Worm (Caenorhabditis elegans) whole organism, L4 larva: ENCODE measurements around the gene sftd-3.
A peak's percentile ranks its signal among the peaks of the same experiment; 100 is the strongest.

Experiments used
- F10B5.3 ChIP-seq: sonication (generic microtip); optimal IDR thresholded peaks from 2 replicates; lab custom pipeline; 2016; ENCODE audit warnings: mild to moderate bottlenecking, missing genetic modification characterization, missing compliant biosample characterization
- F26F4.8 ChIP-seq: fragments of 200-800 bp; sonication (Bioruptor generic); conservative IDR thresholded peaks from 2 replicates; pipeline ENCODE4 v1.3.6; 2022; ENCODE audit warnings: missing genetic modification characterization, missing compliant biosample characterization
- Y48G9A.11 ChIP-seq: fragments of 200-800 bp; sonication (Bioruptor generic); IDR thresholded peaks from 2 replicates; pipeline ENCODE4 v1.3.6; 2022; ENCODE audit warnings: missing genetic modification reagents, missing genetic modification characterization, missing compliant biosample characterization
- aha-1 ChIP-seq: fragments of 150-350 bp; peaks from one replicate; lab custom pipeline; 2014; ENCODE audit warnings: missing biosample characterization, missing genetic modification characterization
- ama-1 ChIP-seq: fragments of 150-350 bp; optimal IDR thresholded peaks from 2 replicates; lab custom pipeline; 2014; ENCODE audit warnings: inconsistent platforms, mixed read lengths
- ceh-20 ChIP-seq: fragments of 200-800 bp; sonication (Bioruptor generic); IDR thresholded peaks from 2 replicates; pipeline ENCODE4 v1.3.6; 2022; ENCODE audit warnings: missing genetic modification reagents, missing genetic modification characterization, missing compliant biosample characterization
- ceh-32 ChIP-seq: sonication (generic microtip); optimal IDR thresholded peaks from 2 replicates; lab custom pipeline; 2016; ENCODE audit warnings: mild to moderate bottlenecking, missing genetic modification characterization, missing compliant biosample characterization; ENCODE audit not compliant: poor library complexity
- ctbp-1 ChIP-seq: fragments of 200-800 bp; sonication (Bioruptor generic); IDR thresholded peaks from 2 replicates; pipeline ENCODE4 v1.3.6; 2022; ENCODE audit warnings: missing genetic modification reagents, missing genetic modification characterization, missing compliant biosample characterization
- dmd-6 ChIP-seq: fragments of 200-800 bp; sonication (Bioruptor generic); IDR thresholded peaks from 2 replicates; pipeline ENCODE4 v1.3.6; 2022; ENCODE audit warnings: missing genetic modification reagents, missing genetic modification characterization, missing compliant biosample characterization
- dmd-9 ChIP-seq: fragments of 200-800 bp; sonication (Bioruptor generic); IDR thresholded peaks from 2 replicates; pipeline ENCODE4 v1.3.6; 2022; ENCODE audit warnings: missing genetic modification reagents, missing genetic modification characterization, missing compliant biosample characterization
- dve-1 ChIP-seq: sonication (generic microtip); optimal IDR thresholded peaks from 2 replicates; lab custom pipeline; 2017; ENCODE audit warnings: antibody characterized with exemption, mild to moderate bottlenecking, missing genetic modification characterization, missing compliant biosample characterization; ENCODE audit not compliant: insufficient read depth
- egl-43 ChIP-seq: fragments of 200-800 bp; sonication (Bioruptor generic); IDR thresholded peaks from 2 replicates; pipeline ENCODE4 v1.3.6; 2022; ENCODE audit warnings: missing genetic modification reagents, missing genetic modification characterization, missing compliant biosample characterization
- fkh-10 ChIP-seq: fragments of 150-350 bp; optimal IDR thresholded peaks from 2 replicates; lab custom pipeline; 2014; ENCODE audit warnings: missing biosample characterization, missing genetic modification reagents, missing genetic modification characterization
- fos-1 ChIP-seq: fragments of 150-350 bp; optimal IDR thresholded peaks from 2 replicates; lab custom pipeline; 2014; ENCODE audit warnings: missing biosample characterization, missing genetic modification characterization
- gei-8 ChIP-seq: fragments of 200-800 bp; sonication (Bioruptor generic); optimal IDR thresholded peaks from 2 replicates; lab custom pipeline; 2018; ENCODE audit warnings: mild to moderate bottlenecking, missing genetic modification characterization, missing compliant biosample characterization
- hif-1 ChIP-seq, 2 experiments: sonication (generic microtip); optimal IDR thresholded peaks; 2 replicates each; lab custom pipeline; 2016 to 2017; ENCODE audit warnings: missing compliant biosample characterization in 2 of 2, missing genetic modification characterization in 2 of 2, missing genetic modification reagents in 2 of 2, missing genotype in 2 of 2, mild to moderate bottlenecking in 1 of 2
- hlh-11 ChIP-seq: fragments of 200-800 bp; sonication (Bioruptor generic); optimal IDR thresholded peaks from 2 replicates; lab custom pipeline; 2018; ENCODE audit warnings: mild to moderate bottlenecking, missing genetic modification characterization, missing compliant biosample characterization
- hlh-30 ChIP-seq: sonication (generic microtip); optimal IDR thresholded peaks from 2 replicates; lab custom pipeline; 2017; ENCODE audit warnings: antibody characterized with exemption, mild to moderate bottlenecking, missing genetic modification characterization, missing compliant biosample characterization; ENCODE audit not compliant: insufficient read depth
- hmg-1.1 ChIP-seq: fragments of 200-800 bp; sonication (Bioruptor generic); IDR thresholded peaks from 2 replicates; pipeline ENCODE4 v1.3.6; 2022; ENCODE audit warnings: missing genetic modification reagents, missing genetic modification characterization, missing compliant biosample characterization
- jun-1 ChIP-seq: fragments of 150-350 bp; optimal IDR thresholded peaks from 2 replicates; lab custom pipeline; 2014; ENCODE audit warnings: missing biosample characterization, missing genetic modification reagents, missing genetic modification characterization
- lin-38 ChIP-seq: fragments of 200-800 bp; sonication (Bioruptor generic); IDR thresholded peaks from 2 replicates; pipeline ENCODE4 v1.3.6; 2022; ENCODE audit warnings: missing genetic modification reagents, missing genetic modification characterization, missing compliant biosample characterization
- lir-3 ChIP-seq: sonication (generic microtip); optimal IDR thresholded peaks from 2 replicates; lab custom pipeline; 2016; ENCODE audit warnings: mild to moderate bottlenecking, missing genetic modification characterization, missing compliant biosample characterization
- lsy-2 ChIP-seq, 2 experiments: fragments of 150-350 bp in 1 of 2; sonication (generic microtip) in 1 of 2; optimal IDR thresholded peaks; 2 replicates each; lab custom pipeline; 2014 to 2017; ENCODE audit warnings: missing biosample characterization in 2 of 2, missing genetic modification characterization in 2 of 2
- mdl-1 ChIP-seq, 2 experiments: fragments of 150-350 bp in 1 of 2; sonication (generic microtip) in 1 of 2; optimal IDR thresholded peaks; 2 replicates each; lab custom pipeline; 2014 to 2017; ENCODE audit warnings: missing biosample characterization in 2 of 2, missing genetic modification characterization in 2 of 2
- mep-1 ChIP-seq: fragments of 150-350 bp; sonication (generic microtip); optimal IDR thresholded peaks from 3 replicates; lab custom pipeline; 2014; ENCODE audit warnings: missing biosample characterization, missing genetic modification characterization
- mes-2 ChIP-seq: sonication (generic microtip); optimal IDR thresholded peaks from 2 replicates; lab custom pipeline; 2016; ENCODE audit warnings: missing genotype, mild to moderate bottlenecking, missing genetic modification characterization, missing compliant biosample characterization; ENCODE audit not compliant: poor library complexity, severe bottlenecking
- mxl-3 ChIP-seq: fragments of 200-800 bp; sonication (Bioruptor generic); optimal IDR thresholded peaks from 2 replicates; lab custom pipeline; 2018; ENCODE audit warnings: mild to moderate bottlenecking, missing genetic modification characterization, missing compliant biosample characterization
- nhr-11 ChIP-seq: fragments of 150-350 bp; optimal IDR thresholded peaks from 2 replicates; lab custom pipeline; 2014; ENCODE audit warnings: missing biosample characterization, missing genetic modification characterization
- nhr-28 ChIP-seq: fragments of 150-350 bp; optimal IDR thresholded peaks from 2 replicates; lab custom pipeline; 2014; ENCODE audit warnings: missing biosample characterization, missing genetic modification characterization
- nhr-42 ChIP-seq: fragments of 200-800 bp; sonication (Bioruptor generic); IDR thresholded peaks from 2 replicates; pipeline ENCODE4 v1.3.6; 2022; ENCODE audit warnings: missing genetic modification characterization, missing compliant biosample characterization
- nhr-76 ChIP-seq: fragments of 150-350 bp; optimal IDR thresholded peaks from 2 replicates; lab custom pipeline; 2014; ENCODE audit warnings: missing biosample characterization, missing genetic modification characterization
- pha-4 ChIP-seq, 2 experiments: fragments of 150-350 bp in 1 of 2; fragments of 200-800 bp in 1 of 2; sonication (Bioruptor generic) in 1 of 2; IDR thresholded peaks in 1 of 2; optimal IDR thresholded peaks in 1 of 2; 2 replicates each; pipeline versions ENCODE4 v1.3.6 to Lab custom; 2014 to 2022; ENCODE audit warnings: missing genetic modification characterization in 2 of 2, missing genetic modification reagents in 2 of 2, missing biosample characterization in 1 of 2, missing compliant biosample characterization in 1 of 2
- pqm-1 ChIP-seq: sonication (generic microtip); optimal IDR thresholded peaks from 2 replicates; lab custom pipeline; 2017; ENCODE audit warnings: missing biosample characterization, missing genetic modification characterization
- saeg-2 ChIP-seq: fragments of 200-800 bp; sonication (Bioruptor generic); IDR thresholded peaks from 2 replicates; pipeline ENCODE4 v1.3.6; 2022; ENCODE audit warnings: missing genetic modification reagents, missing genetic modification characterization, missing compliant biosample characterization
- sdz-12 ChIP-seq: fragments of 200-800 bp; sonication (Bioruptor generic); optimal IDR thresholded peaks from 2 replicates; lab custom pipeline; 2018; ENCODE audit warnings: mild to moderate bottlenecking, missing genetic modification characterization, missing compliant biosample characterization
- set-16 ChIP-seq: fragments of 200-800 bp; sonication (Bioruptor generic); IDR thresholded peaks from 2 replicates; pipeline ENCODE4 v1.3.6; 2022; ENCODE audit warnings: missing genetic modification reagents, missing genetic modification characterization, missing compliant biosample characterization
- snpc-1.2 ChIP-seq: fragments of 200-800 bp; sonication (Bioruptor generic); IDR thresholded peaks from 2 replicates; pipeline ENCODE4 v1.3.6; 2022; ENCODE audit warnings: missing genetic modification reagents, missing genetic modification characterization, missing compliant biosample characterization
- snpc-4 ChIP-seq: fragments of 150-350 bp; optimal IDR thresholded peaks from 2 replicates; lab custom pipeline; 2014; ENCODE audit warnings: missing biosample characterization, missing genetic modification characterization
- tra-1 ChIP-seq: fragments of 200-800 bp; sonication (Bioruptor generic); IDR thresholded peaks from 2 replicates; pipeline ENCODE4 v1.3.6; 2022; ENCODE audit warnings: missing genetic modification reagents, missing genetic modification characterization, missing compliant biosample characterization
- unc-130 ChIP-seq: sonication (generic microtip); optimal IDR thresholded peaks from 2 replicates; lab custom pipeline; 2016; ENCODE audit warnings: missing genetic modification reagents, missing genetic modification characterization, missing compliant biosample characterization
- unc-39 ChIP-seq: sonication (generic microtip); optimal IDR thresholded peaks from 2 replicates; lab custom pipeline; 2017; ENCODE audit warnings: missing biosample characterization, missing genetic modification characterization
- unc-62 ChIP-seq, 3 experiments: fragments of 150-350 bp in 1 of 3; sonication (generic microtip); optimal IDR thresholded peaks in 2 of 3; peaks in 1 of 3; 1 replicate in 1 of 3; 2 replicates in 2 of 3; lab custom pipeline; 2014 to 2017; ENCODE audit warnings: missing biosample characterization in 3 of 3, missing genetic modification characterization in 3 of 3, missing genetic modification reagents in 3 of 3, missing genotype in 1 of 3
- ztf-11 ChIP-seq: fragments of 150-350 bp; optimal IDR thresholded peaks from 2 replicates; lab custom pipeline; 2014; ENCODE audit warnings: missing biosample characterization, missing genetic modification characterization
- ztf-7 ChIP-seq: fragments of 150-350 bp; optimal IDR thresholded peaks from 2 replicates; lab custom pipeline; 2014; ENCODE audit warnings: missing biosample characterization, missing genetic modification characterization

The sftd-3 gene

DNA sequence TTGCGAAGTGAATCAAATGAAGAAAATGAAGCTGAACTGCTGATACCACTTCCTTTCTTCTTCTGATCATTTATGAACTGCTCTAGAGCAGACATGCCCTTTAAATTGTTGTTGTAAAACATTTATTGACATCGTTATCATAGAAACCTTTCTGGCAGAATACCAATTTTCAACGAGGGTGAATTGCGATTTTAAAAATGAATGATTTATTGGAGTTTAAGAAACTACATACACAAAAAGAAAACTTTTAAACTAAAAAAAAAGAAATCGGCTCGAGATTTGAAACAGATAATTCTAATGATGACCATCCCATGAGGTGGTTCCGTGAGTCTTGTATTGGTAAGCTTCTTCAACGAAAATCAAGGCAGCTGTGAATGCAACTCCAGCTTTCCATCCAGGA is at the start of gene sftd-3:
sftd-3 (minus strand) TSS at position 101 of the 400 bp plus-strand sequence.
- no peak for TF ChIP-seq pha-4 (GFP tag; IDR thresholded peaks at IDR 0.05; lab: Robert Waterston, UW)
- TF ChIP-seq pha-4 (tag; optimal IDR thresholded peaks at IDR 0.05; lab: Kevin White, UChicago), result no peak
- no peak for TF ChIP-seq tra-1 (GFP tag; lab: Robert Waterston, UW)
- TF ChIP-seq ztf-7, result no peak
- no peak for TF ChIP-seq nhr-28
- TF ChIP-seq snpc-1.2 (GFP tag; lab: Robert Waterston, UW), result no peak
- TF ChIP-seq unc-130, result no peak
- TF ChIP-seq sdz-12, result no peak
- no peak for TF ChIP-seq saeg-2 (GFP tag; lab: Robert Waterston, UW)
- TF ChIP-seq gei-8 (GFP tag; lab: Kevin White, UChicago), result no peak
- no peak for TF ChIP-seq lin-38
- TF ChIP-seq egl-43 (GFP tag; lab: Robert Waterston, UW), result no peak
- TF ChIP-seq ama-1 (lab: Kevin White, UChicago), result no peak
- TF ChIP-seq snpc-4 (tag; lab: Kevin White, UChicago), result no peak
- TF ChIP-seq jun-1 (tag; lab: Kevin White, UChicago), result no peak
- no peak for TF ChIP-seq unc-39
- no peak for TF ChIP-seq mep-1 (tag; lab: Kevin White, UChicago)
- TF ChIP-seq nhr-76 (tag; lab: Kevin White, UChicago), result no peak
- TF ChIP-seq lir-3 (tag; lab: Kevin White, UChicago), result no peak
- TF ChIP-seq fos-1 (tag; lab: Kevin White, UChicago), result no peak
- TF ChIP-seq ceh-32 (tag; lab: Kevin White, UChicago), result no peak

DNA sequence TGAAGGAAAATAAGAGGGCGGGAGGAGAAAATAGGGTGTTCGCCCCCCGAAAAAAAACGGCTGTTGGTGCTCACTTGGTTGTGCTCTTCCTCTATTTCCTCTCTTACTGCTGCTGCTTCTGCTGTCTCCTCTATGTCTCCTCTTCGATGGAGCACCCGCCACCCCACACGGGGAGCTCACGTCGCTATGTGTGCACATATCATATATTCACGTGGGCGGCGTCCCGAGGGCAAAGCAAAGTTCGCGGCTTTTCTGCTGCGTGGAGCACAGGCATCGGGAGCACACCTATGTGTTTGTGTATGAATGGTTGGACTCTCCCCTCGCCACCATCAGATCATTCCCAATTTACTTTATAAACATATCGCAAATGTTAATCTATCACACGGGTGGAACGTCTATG is 49.4 kb upstream of the sftd-3 start:
- TF ChIP-seq set-16 (peak; percentile 72), mep-1 (tag; lab: Kevin White, UChicago) (peak; percentile 36), mdl-1 (tag; optimal IDR thresholded peaks at IDR 0.05; lab: Kevin White, UChicago) (peak in 1 of 2 experiments; percentile 54), dmd-9 (GFP tag; lab: Robert Waterston, UW) (0 out of 2 replicates have a peak, but pooled peaks have one; percentile 19), hlh-11 (tag; lab: Kevin White, UChicago) (peak; percentile 63), ceh-20 (0 out of 2 replicates have a peak, but pooled peaks have one; percentile 42), gei-8 (GFP tag; lab: Kevin White, UChicago) (no peak), dmd-6 (GFP tag; lab: Robert Waterston, UW) (peak; percentile 34), dve-1 (tag; lab: Kevin White, UChicago) (no peak), nhr-11 (tag; lab: Kevin White, UChicago) (peak; percentile 5), mes-2 (peak; percentile 21), ctbp-1 (GFP tag; lab: Robert Waterston, UW) (0 out of 2 replicates have a peak, but pooled peaks have one; percentile 20), hlh-30 (tag; lab: Kevin White, UChicago) (peak; percentile 94), hmg-1.1 (GFP tag; lab: Robert Waterston, UW) (peak; percentile 74), hif-1 (tag; optimal IDR thresholded peaks at IDR 0.05; lab: Kevin White, UChicago) (peak in 1 of 2 experiments; percentile 28), F10B5.3 (tag; lab: Kevin White, UChicago) (no peak), Y48G9A.11 (no peak), mxl-3 (GFP tag; lab: Kevin White, UChicago) (peak; percentile 65), pqm-1 (tag; lab: Kevin White, UChicago) (no peak)

DNA sequence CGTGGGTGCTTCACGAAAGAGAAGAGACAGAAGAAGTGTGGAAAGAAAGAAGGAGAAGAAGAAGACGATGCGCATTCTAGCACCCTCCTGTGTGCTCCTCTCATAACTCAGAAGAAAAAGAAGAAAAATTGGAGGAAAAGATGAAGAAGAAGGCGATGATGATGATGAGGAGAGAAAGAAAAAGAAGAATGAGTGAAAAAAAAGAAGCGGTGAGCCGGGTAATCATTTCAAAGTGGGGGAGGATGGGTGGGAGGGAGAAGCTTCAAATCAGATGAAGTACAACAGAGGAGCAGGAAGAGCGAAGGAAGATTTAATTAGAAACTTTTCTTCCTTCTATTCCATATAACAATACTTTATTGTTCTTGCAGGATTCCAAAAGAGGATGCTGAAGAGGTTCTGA is 46.8 kb upstream of the sftd-3 start:
- TF ChIP-seq nhr-42 (GFP tag; lab: Robert Waterston, UW) (no peak), fkh-10 (GFP tag; lab: Kevin White, UChicago) (peak; percentile 9), ztf-11 (no peak), unc-62 (GFP tag; optimal IDR thresholded peaks at IDR 0.05 in 1 of 2; lab: Kevin White, UChicago) (peak in 1 of 2 experiments; percentile 55), unc-62 (tag; optimal IDR thresholded peaks at IDR 0.05; lab: Kevin White, UChicago) (no peak), snpc-4 (tag; lab: Kevin White, UChicago) (no peak), F26F4.8 (GFP tag; lab: Robert Waterston, UW) (no peak), aha-1 (tag; lab: Kevin White, UChicago) (peak; percentile 65), lsy-2 (tag; optimal IDR thresholded peaks at IDR 0.05; lab: Kevin White, UChicago) (peak in 1 of 2 experiments; percentile 2), ctbp-1 (GFP tag; lab: Robert Waterston, UW) (peak; percentile 57; the same call in 1 of the 2 replicates)
